Fruit fly (Drosophila melanogaster) whole organism, pupa: Measurements from ENCODE around the gene CG33723.
A peak's percentile ranks its signal among the peaks of the same experiment; 100 is the strongest.

Source experiments
- CG10348 ChIP-seq: fragments of 200-800 bp; sonication (Bioruptor generic); IDR thresholded peaks from 2 replicates; pipeline ENCODE4 v1.3.6; 2022; ENCODE audit warnings: missing biosample characterization, missing genetic modification characterization
- CG12605 ChIP-seq: fragments of 200-800 bp; sonication (Bioruptor generic); IDR thresholded peaks from 2 replicates; pipeline ENCODE4 v1.3.6; 2022; ENCODE audit warnings: missing biosample characterization, missing genetic modification characterization
- CG13204 ChIP-seq: fragments of 200-800 bp; sonication (Bioruptor generic); optimal IDR thresholded peaks from 2 replicates; lab custom pipeline; 2018; ENCODE audit warnings: missing biosample characterization, mild to moderate bottlenecking, missing genetic modification characterization, moderate library complexity
- CG14655 ChIP-seq: fragments of 200-800 bp; sonication (Bioruptor generic); optimal IDR thresholded peaks from 3 replicates; lab custom pipeline; 2017; ENCODE audit warnings: mild to moderate bottlenecking, missing biosample characterization, missing genetic modification reagents, missing genetic modification characterization
- CG15710 ChIP-seq: fragments of 200-800 bp; sonication (Bioruptor generic); optimal IDR thresholded peaks from 2 replicates; lab custom pipeline; 2018; ENCODE audit warnings: missing biosample characterization, mild to moderate bottlenecking, missing genetic modification characterization, moderate library complexity
- CG17806 ChIP-seq: fragments of 200-800 bp; sonication (Bioruptor generic); optimal IDR thresholded peaks from 2 replicates; lab custom pipeline; 2018; ENCODE audit warnings: missing biosample characterization, mild to moderate bottlenecking, missing genetic modification characterization, moderate library complexity
- CG32121 ChIP-seq: fragments of 200-800 bp; sonication (Bioruptor generic); IDR thresholded peaks from 2 replicates; pipeline ENCODE4 v1.3.6; 2022; ENCODE audit warnings: missing biosample characterization, missing genetic modification characterization
- CG34367 ChIP-seq: fragments of 200-800 bp; sonication (Bioruptor generic); optimal IDR thresholded peaks from 2 replicates; lab custom pipeline; 2018; ENCODE audit warnings: missing biosample characterization, mild to moderate bottlenecking, missing genetic modification characterization
- CG4496 ChIP-seq: fragments of 200-800 bp; sonication (Bioruptor generic); IDR thresholded peaks from 3 replicates; pipeline ENCODE4 v1.3.6; 2022; ENCODE audit warnings: missing biosample characterization, missing genetic modification characterization
- CG8159 ChIP-seq: fragments of 200-800 bp; sonication (Bioruptor generic); optimal IDR thresholded peaks from 3 replicates; lab custom pipeline; 2018; ENCODE audit warnings: missing biosample characterization, mild to moderate bottlenecking, missing genetic modification characterization, moderate library complexity
- CG8301 ChIP-seq: fragments of 200-800 bp; sonication (Bioruptor generic); optimal IDR thresholded peaks from 2 replicates; lab custom pipeline; 2018; ENCODE audit warnings: missing biosample characterization, mild to moderate bottlenecking, missing genetic modification characterization
- CG9948 ChIP-seq: fragments of 200-800 bp; sonication (Bioruptor generic); optimal IDR thresholded peaks from 2 replicates; lab custom pipeline; 2018; ENCODE audit warnings: missing biosample characterization, mild to moderate bottlenecking, missing genetic modification characterization, moderate library complexity
- D1 ChIP-seq: fragments of 200-800 bp; sonication (Bioruptor generic); optimal IDR thresholded peaks from 2 replicates; lab custom pipeline; 2018; ENCODE audit warnings: missing biosample characterization, mild to moderate bottlenecking, missing genetic modification characterization, moderate library complexity
- EcR ChIP-seq: fragments of 200-800 bp; sonication (Bioruptor generic); optimal IDR thresholded peaks from 3 replicates; lab custom pipeline; 2019; ENCODE audit warnings: missing biosample characterization, missing genetic modification characterization, mild to moderate bottlenecking, moderate library complexity, missing genetic modification reagents
- Ets98B ChIP-seq: fragments of 200-800 bp; sonication (Bioruptor generic); IDR thresholded peaks from 2 replicates; pipeline ENCODE4 v1.3.6; 2022; ENCODE audit warnings: missing biosample characterization, missing genetic modification characterization
- Pif1A ChIP-seq: fragments of 200-800 bp; sonication (Bioruptor generic); optimal IDR thresholded peaks from 3 replicates; lab custom pipeline; 2016; ENCODE audit warnings: missing biosample characterization, missing genetic modification characterization
- Pif1B ChIP-seq: fragments of 200-800 bp; sonication (Bioruptor generic); optimal IDR thresholded peaks from 3 replicates; lab custom pipeline; 2016; ENCODE audit warnings: missing biosample characterization, missing genetic modification characterization
- Snoo ChIP-seq: fragments of 200-800 bp; sonication (Bioruptor generic); optimal IDR thresholded peaks from 3 replicates; lab custom pipeline; 2017; ENCODE audit warnings: missing biosample characterization, mild to moderate bottlenecking, missing genetic modification characterization, inconsistent platforms
- fd96Ca ChIP-seq: fragments of 200-800 bp; sonication (Bioruptor generic); IDR thresholded peaks from 3 replicates; pipeline ENCODE4 v1.3.6; 2022; ENCODE audit warnings: missing biosample characterization, missing genetic modification characterization
- gl ChIP-seq: fragments of 200-800 bp; sonication (Bioruptor generic); optimal IDR thresholded peaks from 2 replicates; lab custom pipeline; 2018; ENCODE audit warnings: missing biosample characterization, mild to moderate bottlenecking, missing genetic modification characterization
- rn ChIP-seq: fragments of 200-800 bp; sonication (Bioruptor generic); IDR thresholded peaks from 2 replicates; pipeline ENCODE4 v1.3.6; 2022; ENCODE audit warnings: missing biosample characterization, missing genetic modification characterization

CG33723 gene

DNA sequence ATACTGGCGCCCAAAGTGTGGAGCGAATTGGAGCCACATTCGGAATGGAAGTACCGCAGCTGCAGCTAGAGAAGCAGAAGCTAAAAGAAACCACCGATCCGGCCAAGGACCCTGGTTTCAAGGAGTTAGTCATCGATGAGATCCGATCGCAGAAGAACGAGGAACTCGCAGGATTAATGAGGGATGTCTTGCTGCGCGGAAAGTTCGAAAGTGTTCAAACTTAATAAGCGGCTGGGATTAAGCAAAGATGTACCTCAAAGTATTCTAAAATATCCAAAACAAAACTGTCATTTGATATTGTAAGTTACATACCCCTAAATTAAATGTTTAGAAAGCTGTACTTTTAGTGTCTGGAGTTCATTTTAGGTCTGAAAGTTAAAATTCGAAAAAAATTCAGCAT is 4.0 kb downstream of the CG33723 start, which contains the start of gene RpS28-like:
RpS28-like (plus strand) TSS at position 301 of the 400 bp plus-strand sequence.
- TF ChIP-seq CG14655 (no peak), CG8159 (tag; lab: Kevin White, UChicago) (no peak), Ets98B (no peak), Snoo (tag; lab: Kevin White, UChicago) (no peak)

DNA sequence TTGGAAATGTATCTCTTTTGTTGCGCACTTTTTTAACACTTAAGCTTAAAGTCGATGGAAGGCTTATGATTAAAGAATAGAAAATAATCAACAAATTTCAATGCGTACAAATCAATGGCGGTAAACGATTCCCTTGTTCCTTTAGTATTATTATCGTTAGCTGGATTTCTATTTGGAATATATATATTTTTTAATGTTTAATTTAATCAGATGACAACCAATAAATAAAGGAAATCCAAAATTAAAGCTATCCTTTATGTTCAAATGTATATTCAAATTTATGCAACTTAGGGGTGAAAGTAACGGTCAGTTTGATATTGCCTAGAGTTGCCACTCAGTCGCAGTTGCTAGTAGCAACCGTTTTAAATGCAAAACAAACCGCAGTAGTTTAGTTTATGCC is 5.4 kb downstream of the CG33723 start, which contains the start of gene CG3769:
CG3769 (plus strand) TSS at position 301 of the 400 bp plus-strand sequence.
- TF ChIP-seq CG17806 (tag; lab: Kevin White, UChicago) (no peak), CG4496 (GFP tag; lab: Robert Waterston, UW) (no peak), CG32121 (GFP tag; lab: Robert Waterston, UW) (no peak), CG34367 (tag; lab: Kevin White, UChicago) (no peak), CG10348 (no peak), Snoo (tag; lab: Kevin White, UChicago) (no peak), CG13204 (no peak), CG15710 (tag; lab: Kevin White, UChicago) (no peak)
- TF ChIP-seq, all 21 proteins: peak for 0

DNA sequence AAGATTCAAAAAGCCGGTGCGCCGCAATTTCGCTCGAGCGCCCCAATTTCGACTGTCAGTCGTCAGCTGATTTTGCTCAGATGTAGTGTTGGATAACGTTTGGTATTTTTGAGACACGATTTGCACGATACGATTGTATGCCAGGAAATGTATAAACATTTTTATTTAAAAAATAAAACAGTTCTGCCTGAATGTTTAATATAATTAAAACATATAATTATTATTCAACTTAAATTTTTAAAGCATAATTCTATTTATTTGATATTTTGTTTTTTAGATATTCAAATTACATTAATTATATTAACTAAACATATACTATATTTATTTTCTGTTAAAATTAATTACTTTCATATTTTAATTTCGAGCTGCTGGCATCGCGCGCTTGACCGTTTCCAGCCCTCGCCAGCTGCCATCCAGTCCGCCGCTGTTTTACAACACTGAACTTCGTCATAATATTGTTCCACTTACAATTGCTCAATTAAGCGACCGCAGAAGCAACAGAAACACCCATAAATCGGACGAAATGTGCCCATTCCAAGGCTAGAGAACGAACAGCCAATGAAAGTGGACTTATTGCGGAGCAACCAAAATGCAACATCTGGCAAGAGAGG is 9.4 kb downstream of the CG33723 start, which contains the start of the genes FucTB and scat:
FucTB (minus strand) TSS at position 61 of the 611 bp plus-strand sequence.
scat (plus strand) TSS at position 414 of the 611 bp plus-strand sequence.
- TF ChIP-seq gl (tag; lab: Kevin White, UChicago) (no peak), EcR (GFP tag; lab: Kevin White, UChicago) (no peak), CG13204 (no peak), CG8301 (no peak), D1 (tag; lab: Kevin White, UChicago) (peak; percentile 72), Pif1B (GFP tag; lab: Kevin White, UChicago) (peak; percentile 58), CG15710 (tag; lab: Kevin White, UChicago) (peak; percentile 88), Ets98B (peak; percentile 80), CG10348 (peak; percentile 71; the same call in 1 of the 2 replicates), CG34367 (tag; lab: Kevin White, UChicago) (peak; percentile 76), Pif1A (peak; percentile 52), CG4496 (GFP tag; lab: Robert Waterston, UW) (peak; percentile 87), Snoo (tag; lab: Kevin White, UChicago) (peak; percentile 79), CG12605 (GFP tag; lab: Robert Waterston, UW) (peak; percentile 49), CG14655 (peak; percentile 87), fd96Ca (GFP tag; lab: Robert Waterston, UW) (peak; percentile 90), CG17806 (tag; lab: Kevin White, UChicago) (peak; percentile 76), rn (GFP tag; lab: Robert Waterston, UW) (peak; percentile 78), CG32121 (GFP tag; lab: Robert Waterston, UW) (peak; percentile 79), CG9948 (tag; lab: Kevin White, UChicago) (peak; percentile 87), CG8159 (tag; lab: Kevin White, UChicago) (peak; percentile 88)

DNA sequence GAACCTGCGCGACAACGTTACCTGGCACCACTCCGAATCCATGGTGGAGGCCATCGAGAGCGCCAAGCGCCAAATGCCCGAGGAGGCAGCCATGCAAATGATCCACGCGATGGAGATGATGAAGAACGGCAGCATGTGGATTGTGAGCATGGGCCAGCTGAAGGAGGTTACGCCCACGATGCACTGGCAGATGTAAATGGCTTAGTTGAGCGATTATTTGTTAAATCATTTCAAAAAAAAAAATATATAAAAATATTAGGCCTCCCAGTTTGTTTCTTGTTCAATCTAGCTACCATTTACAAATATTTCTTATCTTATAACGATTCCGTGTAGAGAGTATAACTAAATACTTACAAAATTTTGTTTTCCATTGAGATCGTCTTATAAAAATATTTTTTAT is 13.0 kb downstream of the CG33723 start, which contains the start of gene CG42847:
CG42847 (plus strand) TSS at position 301 of the 400 bp plus-strand sequence.
- TF ChIP-seq fd96Ca (GFP tag; lab: Robert Waterston, UW) = no peak
- no peak for TF ChIP-seq CG32121 (GFP tag; lab: Robert Waterston, UW)
- TF ChIP-seq CG12605 (GFP tag; lab: Robert Waterston, UW) = no peak
- TF ChIP-seq CG13204 = no peak
- TF ChIP-seq EcR (GFP tag; lab: Kevin White, UChicago) = no peak
- no peak for TF ChIP-seq CG34367 (tag; lab: Kevin White, UChicago)
- no peak for TF ChIP-seq rn (GFP tag; lab: Robert Waterston, UW)
- no peak for TF ChIP-seq CG8301
- no peak for TF ChIP-seq CG9948 (tag; lab: Kevin White, UChicago)
- TF ChIP-seq CG8159 (tag; lab: Kevin White, UChicago) = no peak
- no peak for TF ChIP-seq gl (tag; lab: Kevin White, UChicago)
- no peak for TF ChIP-seq Snoo (tag; lab: Kevin White, UChicago)
- TF ChIP-seq CG10348 = no peak
- TF ChIP-seq Ets98B = no peak
- no peak for TF ChIP-seq CG17806 (tag; lab: Kevin White, UChicago)
- TF ChIP-seq CG15710 (tag; lab: Kevin White, UChicago) = no peak
- no peak for TF ChIP-seq Pif1A
- TF ChIP-seq CG14655 = no peak

DNA sequence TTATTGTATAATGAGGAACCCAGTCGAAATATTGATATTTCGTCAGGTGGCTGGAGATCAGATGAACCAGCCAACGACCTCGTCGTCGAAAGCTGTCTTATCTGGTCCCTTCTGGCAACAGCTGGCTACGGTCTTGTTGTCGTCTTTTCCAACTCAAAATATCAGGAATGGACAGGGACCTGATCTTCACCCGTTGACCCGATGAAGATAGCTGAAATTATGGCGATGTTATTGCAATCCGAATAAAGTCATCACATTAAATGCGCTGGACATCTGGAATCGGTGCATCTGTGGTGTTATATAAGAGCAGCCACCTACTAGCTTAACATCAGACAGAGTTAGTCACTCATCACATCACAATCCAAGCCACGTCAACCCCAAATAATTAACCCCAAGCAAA is 14.0 kb downstream of the CG33723 start, which contains the start of gene Fbp2:
Fbp2 (plus strand) TSS at position 251 of the 400 bp plus-strand sequence.
- TF ChIP-seq CG17806 (tag; lab: Kevin White, UChicago) (no peak), Pif1A (no peak), CG15710 (tag; lab: Kevin White, UChicago) (no peak), CG9948 (tag; lab: Kevin White, UChicago) (no peak), CG32121 (GFP tag; lab: Robert Waterston, UW) (no peak), Pif1B (GFP tag; lab: Kevin White, UChicago) (no peak), fd96Ca (GFP tag; lab: Robert Waterston, UW) (no peak), CG10348 (no peak), CG34367 (tag; lab: Kevin White, UChicago) (no peak), CG12605 (GFP tag; lab: Robert Waterston, UW) (no peak), CG8301 (no peak), gl (tag; lab: Kevin White, UChicago) (no peak), rn (GFP tag; lab: Robert Waterston, UW) (no peak), CG13204 (no peak), CG8159 (tag; lab: Kevin White, UChicago) (no peak)
